Worm (Caenorhabditis elegans): ENCODE data around the gene AC3.12.
"Not testable (repeated sequence)": the region's sequence is repeated elsewhere in the genome, so short reads cannot be mapped to it uniquely, and the experiment has no call there.

ce11 chrV:10341905-10342328 is 37.3 kb downstream of the AC3.12 start, which contains the start of gene K07C5.13:
- TF ChIP-seq snpc-4, nhr-2 (tag; optimal IDR thresholded peaks at IDR 0.05): not testable (repeated sequence)
